Worm (Caenorhabditis elegans): ENCODE results near the gene F44E2.3.

F44E2.3 gene

DNA sequence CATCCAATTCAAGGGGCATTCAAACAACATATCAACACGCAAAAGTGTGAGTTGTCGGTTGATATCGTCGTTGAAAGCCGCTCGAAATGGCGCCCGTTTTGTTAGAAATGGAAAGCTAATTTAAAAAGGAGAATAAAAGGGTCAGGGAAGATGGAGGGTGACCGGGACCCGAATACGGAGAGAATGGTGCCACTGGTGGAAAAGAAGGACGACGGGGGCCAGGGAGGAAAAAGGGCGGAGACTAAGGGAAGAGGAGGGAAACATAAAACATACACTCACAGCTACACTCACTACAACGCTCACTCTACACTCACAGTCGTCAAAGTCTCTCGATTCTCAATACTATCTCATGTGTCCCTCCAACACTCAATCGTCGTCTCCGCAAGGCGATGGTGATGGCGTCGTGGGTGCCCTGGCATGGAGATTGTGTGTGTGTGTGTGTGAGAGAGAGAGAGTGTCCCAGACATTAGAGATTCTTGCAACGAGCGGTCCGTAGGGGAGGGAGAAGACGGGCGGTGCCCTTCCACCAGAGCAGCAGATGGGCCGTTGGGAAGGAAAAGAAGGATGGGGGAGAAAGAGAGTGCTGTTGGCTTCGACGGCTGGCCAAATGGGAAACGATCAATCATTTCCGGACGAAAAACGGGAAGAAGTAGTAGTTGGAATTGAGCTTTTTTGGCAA, 45.0 kb upstream of the F44E2.3 start (continued):
- TF ChIP-seq ceh-82 (tag; optimal IDR thresholded peaks at IDR 0.05) = no peak
- TF ChIP-seq crh-2 (tag; optimal IDR thresholded peaks at IDR 0.05) = peak; percentile 68

DNA sequence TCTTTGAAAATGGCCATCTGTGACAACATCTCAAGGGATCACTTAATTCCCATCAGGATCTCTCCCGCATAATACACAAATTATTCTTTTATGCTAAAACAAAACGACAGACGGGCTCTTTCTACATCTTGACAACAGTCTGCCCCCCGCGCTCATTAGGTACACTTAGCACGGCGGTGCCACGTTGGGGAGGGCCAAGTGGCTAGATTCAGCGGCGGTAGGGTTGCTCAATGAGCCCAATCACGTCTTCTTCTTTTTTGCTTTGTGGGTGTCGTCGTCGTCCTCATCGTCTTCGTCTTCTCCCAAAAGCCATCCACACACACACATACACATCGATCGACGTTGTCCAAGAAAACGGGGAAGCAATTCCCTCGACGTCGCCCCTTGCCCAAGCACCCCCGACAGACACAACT, 43.9 kb upstream of the F44E2.3 start:
- 0 out of 2 replicates have a peak, but pooled peaks have one; percentile 43 for TF ChIP-seq ztf-1 (GFP tag; conservative IDR thresholded peaks at IDR 0.05)
- TF ChIP-seq egl-27 (tag; optimal IDR thresholded peaks at IDR 0.05) = no peak
- TF ChIP-seq lin-39 (tag; optimal IDR thresholded peaks at IDR 0.05) = peak; percentile 34
- TF ChIP-seq zag-1 (tag; optimal IDR thresholded peaks at IDR 0.05) = peak; percentile 55
- peak; percentile 37 for TF ChIP-seq Y55F3AM.14 (GFP tag; optimal IDR thresholded peaks at IDR 0.05)
- TF ChIP-seq crh-2 (tag; optimal IDR thresholded peaks at IDR 0.05) = peak; percentile 18
- TF ChIP-seq unc-55 (GFP tag; optimal IDR thresholded peaks at IDR 0.05) = peak; percentile 15
- no peak for TF ChIP-seq elt-1 (tag; optimal IDR thresholded peaks at IDR 0.05)

DNA sequence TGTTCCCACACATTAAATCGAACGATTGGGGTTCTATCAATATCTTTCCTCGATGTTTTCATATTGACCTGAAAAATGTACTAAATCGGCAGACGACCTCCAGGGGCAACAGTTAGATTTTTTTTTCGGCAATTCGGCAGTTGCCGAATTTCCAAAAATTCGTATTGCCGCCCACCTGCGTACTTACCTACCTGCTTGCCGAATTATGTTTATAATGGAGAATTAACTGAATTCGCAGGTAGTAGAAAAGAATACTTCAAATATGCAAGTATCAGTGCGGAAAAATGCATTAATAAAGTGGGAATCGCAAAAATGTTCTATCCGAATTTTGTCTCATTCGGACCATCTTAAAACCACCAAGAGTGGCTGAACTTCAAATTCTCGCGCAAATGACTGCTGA, 40.6 kb upstream of the F44E2.3 start:
- TF ChIP-seq C34F6.9 (tag; optimal IDR thresholded peaks at IDR 0.05) (no peak), mab-5 (tag; optimal IDR thresholded peaks at IDR 0.05) (no peak), fos-1 (tag; optimal IDR thresholded peaks at IDR 0.05) (no peak), elt-1 (tag; optimal IDR thresholded peaks at IDR 0.05) (no peak), ztf-4 (tag; optimal IDR thresholded peaks at IDR 0.05) (no peak), nhr-77 (tag; optimal IDR thresholded peaks at IDR 0.05) (no peak), dmd-4 (tag; optimal IDR thresholded peaks at IDR 0.05) (no peak), ztf-1 (GFP tag; conservative IDR thresholded peaks at IDR 0.05) (no peak), R02D3.7 (tag; optimal IDR thresholded peaks at IDR 0.05) (no peak), lin-13 (GFP tag; optimal IDR thresholded peaks at IDR 0.05) (no peak), ZK546.5 (tag; optimal IDR thresholded peaks at IDR 0.05) (no peak), snpc-4 (tag; optimal IDR thresholded peaks at IDR 0.05) (no peak), nhr-10 (tag; optimal IDR thresholded peaks at IDR 0.05) (no peak), peb-1 (tag; optimal IDR thresholded peaks at IDR 0.05) (no peak)

DNA sequence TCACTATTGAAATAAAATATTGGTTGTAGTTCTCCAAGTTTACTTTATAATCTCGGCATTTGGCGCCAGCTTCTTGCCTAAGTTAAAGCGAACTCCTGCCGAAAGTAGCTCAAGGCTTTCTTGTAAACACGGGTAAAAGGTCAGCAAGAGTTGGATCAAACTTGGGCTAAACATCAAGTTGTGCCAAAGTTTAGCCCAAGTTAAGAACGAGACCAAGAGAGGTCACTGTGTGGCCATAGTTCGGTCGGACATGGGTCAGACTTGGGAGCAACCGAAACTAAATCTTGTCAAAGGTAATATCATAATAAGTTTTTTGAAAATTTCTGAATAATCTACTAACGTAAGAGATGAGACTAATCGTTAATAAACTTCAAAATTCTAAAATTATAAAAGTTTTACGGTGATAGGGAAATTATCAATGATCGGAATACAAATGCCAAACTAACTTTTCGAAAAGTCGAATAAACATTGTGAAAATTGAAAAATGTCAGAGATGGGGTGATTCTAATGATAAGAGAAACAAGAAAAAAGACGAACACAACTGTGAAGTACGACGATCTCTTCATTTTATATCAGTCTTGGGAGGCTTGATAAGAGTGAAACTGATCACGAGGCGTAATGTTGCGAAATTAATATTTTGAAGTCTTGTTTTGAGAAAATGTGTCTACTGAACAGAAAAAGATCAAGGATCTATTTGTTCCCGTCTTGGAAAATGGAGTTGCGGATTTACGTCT, 39.0 kb upstream of the F44E2.3 start:
- TF ChIP-seq skn-1 (tag; optimal IDR thresholded peaks at IDR 0.05) = peak; percentile 25
- TF ChIP-seq nhr-129 (tag; optimal IDR thresholded peaks at IDR 0.05) = peak; percentile 45
- TF ChIP-seq nhr-6 (tag; optimal IDR thresholded peaks at IDR 0.05) = no peak
- TF ChIP-seq C34F6.9 (tag; optimal IDR thresholded peaks at IDR 0.05) = peak; percentile 24
- peak; percentile 51 for TF ChIP-seq nhr-21 (tag; optimal IDR thresholded peaks at IDR 0.05)
- TF ChIP-seq Y55F3AM.14 (GFP tag; optimal IDR thresholded peaks at IDR 0.05) = no peak
- no peak for TF ChIP-seq mab-5 (tag; optimal IDR thresholded peaks at IDR 0.05)
- TF ChIP-seq unc-39 (tag; optimal IDR thresholded peaks at IDR 0.05) = no peak
- TF ChIP-seq blmp-1 (tag; optimal IDR thresholded peaks at IDR 0.05; ENCODE audit: insufficient read depth) = peak; percentile 59
- peak; percentile 3 for TF ChIP-seq lin-13 (GFP tag; optimal IDR thresholded peaks at IDR 0.05)
- no peak for TF ChIP-seq snpc-4 (tag; optimal IDR thresholded peaks at IDR 0.05)
- peak; percentile 72 for TF ChIP-seq sma-3 (GFP tag; optimal IDR thresholded peaks at IDR 0.05)
- TF ChIP-seq nhr-12 (tag; optimal IDR thresholded peaks at IDR 0.05) = no peak
- peak; percentile 31 for TF ChIP-seq egl-27 (tag; optimal IDR thresholded peaks at IDR 0.05)
- TF ChIP-seq nhr-25 (tag; optimal IDR thresholded peaks at IDR 0.05) = peak; percentile 45
- TF ChIP-seq alr-1 (tag; optimal IDR thresholded peaks at IDR 0.05) = no peak
- TF ChIP-seq sma-9 (GFP tag; optimal IDR thresholded peaks at IDR 0.05) = peak; percentile 83
- TF ChIP-seq sma-9 (tag; optimal IDR thresholded peaks at IDR 0.05) = no peak
- no peak for TF ChIP-seq ztf-11 (tag; optimal IDR thresholded peaks at IDR 0.05)
- TF ChIP-seq mdl-1 (tag; optimal IDR thresholded peaks at IDR 0.05) = no peak
- TF ChIP-seq unc-62 (GFP tag; optimal IDR thresholded peaks at IDR 0.05) = no peak
- peak; percentile 47 for TF ChIP-seq gmeb-1 (tag; optimal IDR thresholded peaks at IDR 0.05)
- TF ChIP-seq zag-1 (tag; optimal IDR thresholded peaks at IDR 0.05) = no peak
- no peak for TF ChIP-seq unc-55 (GFP tag; optimal IDR thresholded peaks at IDR 0.05)
- no peak for TF ChIP-seq lin-39 (tag; optimal IDR thresholded peaks at IDR 0.05)
- peak; percentile 78 for TF ChIP-seq crh-2 (tag; optimal IDR thresholded peaks at IDR 0.05)
- peak; percentile 11 for TF ChIP-seq F13H6.1 (tag; optimal IDR thresholded peaks at IDR 0.05)
- TF ChIP-seq ama-1 (optimal IDR thresholded peaks at IDR 0.05) = peak; percentile 78
- TF ChIP-seq ceh-16 (tag; optimal IDR thresholded peaks at IDR 0.05) = no peak
- TF ChIP-seq nhr-23 (tag; optimal IDR thresholded peaks at IDR 0.05) = no peak
- TF ChIP-seq sem-4 (tag; optimal IDR thresholded peaks at IDR 0.05) = no peak
- TF ChIP-seq elt-3 (tag; optimal IDR thresholded peaks at IDR 0.05) = no peak
- peak in 1 of 2 experiments; percentile 52 for TF ChIP-seq lsy-2 (tag; optimal IDR thresholded peaks at IDR 0.05)
- peak; percentile 96 for TF ChIP-seq fos-1 (tag; optimal IDR thresholded peaks at IDR 0.05)
- TF ChIP-seq nhr-11 (tag; optimal IDR thresholded peaks at IDR 0.05) = no peak

Data from whole organism, L2 larva.